Fruit fly (Drosophila melanogaster) whole organism, wandering third instar larva: ENCODE measurements around the gene CG32643.

ENCODE experiments used
- Abd-B ChIP-seq: fragments of >200 bp; optimal IDR thresholded peaks from 2 replicates; lab custom pipeline; 2017; ENCODE audit warnings: missing biosample characterization, missing genetic modification characterization
- CG32264 ChIP-seq: fragments of 200-800 bp; sonication (Bioruptor generic); optimal IDR thresholded peaks from 2 replicates; lab custom pipeline; 2016; ENCODE audit warnings: missing biosample characterization, missing genetic modification characterization
- CG9705 ChIP-seq: fragments of 200-800 bp; sonication (Bioruptor generic); optimal IDR thresholded peaks from 2 replicates; lab custom pipeline; 2018; ENCODE audit warnings: missing biosample characterization, mild to moderate bottlenecking, missing genetic modification characterization
- CrebA ChIP-seq: fragments of 200-800 bp; sonication (Bioruptor generic); optimal IDR thresholded peaks from 2 replicates; lab custom pipeline; 2016; ENCODE audit warnings: missing biosample characterization, mild to moderate bottlenecking, missing genetic modification characterization, borderline replicate concordance
- Dfd ChIP-seq: fragments of >200 bp; optimal IDR thresholded peaks from 2 replicates; lab custom pipeline; 2017; ENCODE audit warnings: missing biosample characterization, missing genetic modification characterization
- GATAd ChIP-seq: sonication (Bioruptor generic); optimal IDR thresholded peaks from 2 replicates; lab custom pipeline; 2016; ENCODE audit warnings: missing biosample characterization, missing genetic modification characterization
- HLH106 ChIP-seq: fragments of 200-800 bp; optimal IDR thresholded peaks from 3 replicates; lab custom pipeline; 2019; ENCODE audit warnings: missing biosample characterization, mild to moderate bottlenecking, missing genetic modification characterization, moderate library complexity
- Hnf4 ChIP-seq: fragments of 200-800 bp; sonication (Bioruptor generic); optimal IDR thresholded peaks from 2 replicates; lab custom pipeline; 2016; ENCODE audit warnings: missing biosample characterization, mild to moderate bottlenecking, missing genetic modification characterization
- Hr78 ChIP-seq: fragments of >200 bp; optimal IDR thresholded peaks from 2 replicates; lab custom pipeline; 2017; ENCODE audit warnings: missing biosample characterization, missing genetic modification characterization
- Hr83 ChIP-seq: fragments of 200-300 bp; sonication (Bioruptor generic); optimal IDR thresholded peaks from 2 replicates; lab custom pipeline; 2016; ENCODE audit warnings: missing biosample characterization, mild to moderate bottlenecking, missing genetic modification characterization, moderate library complexity; ENCODE audit not compliant: poor library complexity, severe bottlenecking
- Jra ChIP-seq: sonication (Bioruptor generic); optimal IDR thresholded peaks from 2 replicates; lab custom pipeline; 2016; ENCODE audit warnings: missing biosample characterization, missing genetic modification characterization
- Mio ChIP-seq: sonication (Bioruptor generic); optimal IDR thresholded peaks from 2 replicates; lab custom pipeline; 2016; ENCODE audit warnings: missing biosample characterization, missing genetic modification characterization
- Myc ChIP-seq: fragments of >200 bp; optimal IDR thresholded peaks from 2 replicates; lab custom pipeline; 2017
- OdsH ChIP-seq: fragments of 200-800 bp; sonication (Bioruptor generic); optimal IDR thresholded peaks from 2 replicates; lab custom pipeline; 2016; ENCODE audit warnings: missing biosample characterization, mild to moderate bottlenecking, missing genetic modification characterization
- Sp1 ChIP-seq: fragments of 200-800 bp; sonication (Bioruptor generic); optimal IDR thresholded peaks from 3 replicates; lab custom pipeline; 2019; ENCODE audit warnings: missing biosample characterization, mild to moderate bottlenecking, missing genetic modification characterization, moderate library complexity
- Vsx2 ChIP-seq: fragments of 200-300, 225-300 bp; sonication (Bioruptor generic); optimal IDR thresholded peaks from 2 replicates; lab custom pipeline; 2018; ENCODE audit warnings: missing biosample characterization, missing genetic modification characterization; ENCODE audit not compliant: partially characterized antibody
- br ChIP-seq: fragments of 200-800 bp; sonication (Bioruptor generic); optimal IDR thresholded peaks from 2 replicates; lab custom pipeline; 2016; ENCODE audit warnings: missing biosample characterization, missing genetic modification characterization
- brk ChIP-seq: fragments of 200-800 bp; sonication (Bioruptor generic); optimal IDR thresholded peaks from 2 replicates; lab custom pipeline; 2016; ENCODE audit warnings: missing biosample characterization, mild to moderate bottlenecking, missing genetic modification characterization
- dl ChIP-seq, 2 experiments: fragments of 175-275, 200-275 bp in 1 of 2; fragments of 200-275 bp in 1 of 2; sonication (Bioruptor generic); optimal IDR thresholded peaks; lab custom pipeline; 2018; ENCODE audit warnings: mild to moderate bottlenecking in 2 of 2, missing biosample characterization in 2 of 2, missing genetic modification characterization in 2 of 2, moderate library complexity in 2 of 2; ENCODE audit not compliant: partially characterized antibody in 2 of 2, insufficient read depth in 1 of 2
- dmrt93B ChIP-seq: fragments of 200-800 bp; sonication (Bioruptor generic); optimal IDR thresholded peaks from 2 replicates; lab custom pipeline; 2018; ENCODE audit warnings: missing biosample characterization, mild to moderate bottlenecking, missing genetic modification characterization
- dsf ChIP-seq: sonication (Bioruptor generic); optimal IDR thresholded peaks from 2 replicates; lab custom pipeline; 2016; ENCODE audit warnings: missing biosample characterization, missing genetic modification characterization, borderline replicate concordance
- ey ChIP-seq: fragments of 200-800 bp; sonication (Bioruptor generic); optimal IDR thresholded peaks from 2 replicates; lab custom pipeline; 2016; ENCODE audit warnings: missing biosample characterization, missing genetic modification characterization
- foxo ChIP-seq, 2 experiments: fragments of 200-800 bp; sonication (Bioruptor generic); optimal IDR thresholded peaks; 2 replicates in 1 of 2; 3 replicates in 1 of 2; lab custom pipeline; 2016 to 2017; ENCODE audit warnings: missing biosample characterization in 2 of 2, missing genetic modification characterization in 2 of 2
- fru ChIP-seq: fragments of 200-800 bp; sonication (Bioruptor generic); optimal IDR thresholded peaks from 3 replicates; lab custom pipeline; 2016; ENCODE audit warnings: missing biosample characterization, mild to moderate bottlenecking, missing genetic modification characterization
- h ChIP-seq: fragments of 200-800 bp; sonication (Bioruptor generic); optimal IDR thresholded peaks from 3 replicates; lab custom pipeline; 2016; ENCODE audit warnings: missing biosample characterization, mild to moderate bottlenecking, missing genetic modification characterization
- jim ChIP-seq: fragments of 175-275, 200-325 bp; sonication (Bioruptor generic); optimal IDR thresholded peaks from 2 replicates; lab custom pipeline; 2016; ENCODE audit warnings: missing biosample characterization, mild to moderate bottlenecking, missing genetic modification characterization
- lola ChIP-seq: fragments of >200 bp; optimal IDR thresholded peaks from 2 replicates; lab custom pipeline; 2017; ENCODE audit warnings: missing biosample characterization, missing genetic modification characterization
- pan ChIP-seq: fragments of >200 bp; optimal IDR thresholded peaks from 2 replicates; lab custom pipeline; 2017
- psq ChIP-seq: fragments of 200-800 bp; sonication (Bioruptor generic); optimal IDR thresholded peaks from 3 replicates; lab custom pipeline; 2017; ENCODE audit warnings: missing biosample characterization, mild to moderate bottlenecking, missing genetic modification characterization, moderate library complexity
- rgr ChIP-seq: fragments of 200-800 bp; sonication (Bioruptor generic); optimal IDR thresholded peaks from 3 replicates; lab custom pipeline; 2016; ENCODE audit warnings: missing biosample characterization, mild to moderate bottlenecking, missing genetic modification characterization
- sv ChIP-seq: fragments of 200-800 bp; sonication (Bioruptor generic); optimal IDR thresholded peaks from 3 replicates; lab custom pipeline; 2016; ENCODE audit warnings: missing biosample characterization, missing genetic modification characterization
- tai ChIP-seq: sonication (Bioruptor generic); optimal IDR thresholded peaks from 2 replicates; lab custom pipeline; 2016; ENCODE audit warnings: missing biosample characterization, missing genetic modification characterization
- woc ChIP-seq: sonication (Bioruptor generic); optimal IDR thresholded peaks from 2 replicates; lab custom pipeline; 2016; ENCODE audit warnings: missing biosample characterization, mild to moderate bottlenecking, missing genetic modification characterization

CG32643 gene

dm6 chrX:12976131-12976530, 8.2 kb upstream of the CG32643 start, which contains the start of gene CG12716:
TSS of gene CG12716 (minus strand) at chrX:12976231.
- TF ChIP-seq Abd-B, result no peak
- no peak for TF ChIP-seq foxo (GFP tag; optimal IDR thresholded peaks at IDR 0.05; lab: Kevin White, UChicago)
- TF ChIP-seq dmrt93B (GFP tag; lab: Kevin White, UChicago), result no peak
- TF ChIP-seq CG9705 (GFP tag; lab: Kevin White, UChicago), result no peak
- no peak for TF ChIP-seq Mio (GFP tag; lab: Kevin White, UChicago)
- TF ChIP-seq fru (GFP tag; lab: Kevin White, UChicago), result no peak

- TF ChIP-seq OdsH (GFP tag; lab: Kevin White, UChicago) (no peak), br (GFP tag; lab: Kevin White, UChicago) (no peak), fru (GFP tag; lab: Kevin White, UChicago) (no peak), CG32264 (GFP tag; lab: Kevin White, UChicago) (no peak), h (GFP tag; lab: Kevin White, UChicago) (no peak)
These were observed 2.7 kb downstream of the CG32643 start for dm6 chrX:12986948-12987450.

DNA sequence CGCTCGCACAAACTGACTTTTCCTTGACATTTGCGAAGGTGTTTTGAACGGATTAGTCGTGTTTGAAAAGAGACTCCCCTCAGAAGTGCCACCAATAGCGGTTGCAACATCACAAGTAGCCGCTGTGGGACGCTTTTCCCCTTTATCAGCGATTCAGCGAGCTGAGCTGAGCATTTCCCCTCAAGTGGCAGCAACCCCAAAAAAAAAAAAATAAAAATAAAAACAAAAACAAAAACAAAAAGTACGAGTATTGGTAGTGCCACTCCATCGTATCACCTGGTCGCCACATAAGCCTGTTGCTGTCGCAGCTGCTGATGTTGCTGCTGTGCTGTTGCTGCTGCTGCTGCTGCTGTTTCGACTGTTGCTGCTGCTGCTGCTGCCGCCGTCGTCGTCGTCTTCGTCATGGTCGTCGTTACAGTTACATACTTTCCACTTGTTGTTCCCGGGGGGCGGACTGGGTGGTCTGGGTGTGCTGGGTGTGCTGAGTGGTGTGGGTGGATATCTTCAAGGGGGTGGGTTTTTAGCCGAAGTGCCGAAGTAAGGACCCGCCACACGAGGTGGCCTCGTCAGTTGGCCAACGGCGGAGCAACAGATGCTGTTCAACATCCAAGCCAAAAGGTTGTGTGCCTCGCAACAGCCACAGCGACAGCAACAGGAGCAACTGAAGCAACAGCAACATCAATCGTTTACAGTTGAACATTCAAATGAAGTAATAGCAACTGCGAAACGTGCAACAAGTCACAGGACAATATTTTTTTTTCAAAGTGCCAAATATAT, 3.9 kb downstream of the CG32643 start, which contains the start of gene rsh:
rsh (plus strand) TSS at position 591 of the 777 bp plus-strand sequence.
- TF ChIP-seq Dfd (peak; percentile 67), h (GFP tag; lab: Kevin White, UChicago) (no peak), Hnf4 (GFP tag; lab: Kevin White, UChicago) (no peak), CrebA (GFP tag; lab: Kevin White, UChicago) (no peak)

dm6 chrX:13004779-13005178, 20.5 kb downstream of the CG32643 start, which contains the start of gene CG15719:
TSS of gene CG15719 (minus strand) at chrX:13004879.
- no peak for TF ChIP-seq HLH106 (tag; lab: Kevin White, UChicago)
- no peak for TF ChIP-seq GATAd (GFP tag; lab: Kevin White, UChicago)
- no peak for TF ChIP-seq lola (GFP tag; lab: Kevin White, UChicago)
- no peak for TF ChIP-seq brk
- TF ChIP-seq woc (GFP tag; lab: Kevin White, UChicago), result no peak
- TF ChIP-seq Vsx2 (GFP tag; lab: Kevin White, UChicago), result no peak
- no peak for TF ChIP-seq Jra
- no peak for TF ChIP-seq sv (GFP tag; lab: Kevin White, UChicago)
- no peak for TF ChIP-seq Dfd
- no peak for TF ChIP-seq OdsH (GFP tag; lab: Kevin White, UChicago)
- no peak for TF ChIP-seq Sp1
- no peak for TF ChIP-seq dl (GFP tag; optimal IDR thresholded peaks at IDR 0.05; lab: Kevin White, UChicago; ENCODE audit: insufficient read depth in 1 of 2, partially characterized antibody in 2 of 2)
- TF ChIP-seq jim (GFP tag; lab: Kevin White, UChicago), result no peak
- no peak for TF ChIP-seq Hr83 (GFP tag; lab: Kevin White, UChicago)
- TF ChIP-seq psq (GFP tag; lab: Kevin White, UChicago), result no peak
- no peak for TF ChIP-seq rgr (GFP tag; lab: Kevin White, UChicago)
- TF ChIP-seq Myc (lab: Kevin White, UChicago), result no peak
- TF ChIP-seq h (GFP tag; lab: Kevin White, UChicago), result no peak
- TF ChIP-seq br (GFP tag; lab: Kevin White, UChicago), result no peak
- TF ChIP-seq Hr78 (GFP tag; lab: Kevin White, UChicago), result no peak

DNA sequence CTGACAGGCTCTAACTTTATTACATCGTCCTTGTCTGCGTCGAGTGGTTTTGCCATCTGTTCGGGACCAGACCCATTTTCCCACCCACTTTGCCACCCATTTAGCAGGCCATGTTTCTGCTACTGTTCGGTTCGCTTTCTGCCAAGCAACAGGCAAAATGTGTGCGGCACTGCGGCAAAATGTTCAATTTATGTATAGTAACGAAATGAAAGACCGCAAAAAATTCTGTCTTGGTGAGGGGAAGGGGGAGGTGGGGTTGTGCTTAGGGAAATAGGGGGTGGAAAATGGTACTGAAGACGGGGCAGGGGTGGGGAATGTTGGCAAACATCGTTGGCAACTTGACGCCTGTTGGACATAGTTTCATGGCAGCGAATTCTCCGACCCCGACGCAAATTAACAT, 28.0 kb downstream of the CG32643 start:
- TF ChIP-seq OdsH (GFP tag; lab: Kevin White, UChicago) (no peak), lola (GFP tag; lab: Kevin White, UChicago) (no peak), rgr (GFP tag; lab: Kevin White, UChicago) (no peak), brk (no peak), HLH106 (tag; lab: Kevin White, UChicago) (no peak), Myc (lab: Kevin White, UChicago) (no peak), dsf (GFP tag; lab: Kevin White, UChicago) (no peak), dmrt93B (GFP tag; lab: Kevin White, UChicago) (no peak), h (GFP tag; lab: Kevin White, UChicago) (no peak), tai (GFP tag; lab: Kevin White, UChicago) (no peak), ey (GFP tag; lab: Kevin White, UChicago) (no peak), CG32264 (GFP tag; lab: Kevin White, UChicago) (no peak), pan (no peak)
